Fruit fly (Drosophila melanogaster): ENCODE results near the gene Dbp21E2.

DNA sequence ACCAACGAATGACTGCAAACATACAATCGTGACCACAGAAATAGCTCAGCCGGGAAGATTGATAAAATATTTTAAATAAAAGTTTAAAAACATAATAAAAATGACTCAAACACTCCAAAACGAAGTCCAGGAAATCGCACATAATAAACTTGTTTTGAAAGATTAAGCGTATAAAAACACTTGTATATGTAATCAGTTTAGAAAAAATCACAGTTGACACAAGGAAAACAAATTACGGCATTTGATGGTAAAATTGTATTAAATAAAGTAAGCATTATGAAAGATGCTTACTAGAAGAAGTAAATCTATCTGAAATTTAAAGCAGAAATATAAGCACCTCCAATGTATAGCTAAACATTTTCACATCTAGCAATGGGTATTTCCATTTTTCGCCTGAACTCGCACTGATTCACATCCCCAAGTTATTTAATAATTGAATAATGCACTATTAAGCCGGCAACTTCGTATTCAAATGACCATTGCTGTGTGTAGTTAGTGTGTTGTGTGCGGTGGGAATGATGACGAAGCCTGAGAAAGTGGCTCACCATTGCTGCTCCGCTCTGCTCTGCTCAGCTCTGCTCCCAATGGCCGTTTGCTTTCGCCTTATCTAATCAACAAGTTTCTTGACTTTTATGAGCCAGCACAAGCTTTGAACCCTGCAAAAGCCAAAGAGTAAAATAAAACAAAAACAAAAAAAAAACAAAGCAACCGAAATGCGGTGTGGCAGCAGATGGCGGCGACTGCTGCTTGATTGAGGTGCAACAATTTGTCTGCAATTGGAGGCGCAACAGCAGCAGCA, 36.0 kb downstream of the Dbp21E2 start:
- TF ChIP-seq Hr39 (GFP tag; optimal IDR thresholded peaks at IDR 0.05): peak; percentile 59
- TF ChIP-seq Eip78C (GFP tag): peak; percentile 88
- peak; percentile 52 for TF ChIP-seq CG6808 (GFP tag; optimal IDR thresholded peaks at IDR 0.05)
- TF ChIP-seq CG11762 (GFP tag; optimal IDR thresholded peaks at IDR 0.05; ENCODE audit: insufficient read depth): peak; percentile 13
- TF ChIP-seq CG34406 (GFP tag; optimal IDR thresholded peaks at IDR 0.05): peak; percentile 53
- TF ChIP-seq lz (GFP tag; optimal IDR thresholded peaks at IDR 0.05): peak; percentile 46
- peak; percentile 10 for TF ChIP-seq CG10669 (GFP tag; optimal IDR thresholded peaks at IDR 0.05)
- TF ChIP-seq fd85E (GFP tag; optimal IDR thresholded peaks at IDR 0.05): no peak
- TF ChIP-seq net (GFP tag; optimal IDR thresholded peaks at IDR 0.05): peak; percentile 59
- TF ChIP-seq Gug (GFP tag; IDR thresholded peaks at IDR 0.05): no peak
- TF ChIP-seq topi (GFP tag; optimal IDR thresholded peaks at IDR 0.05): peak; percentile 53
- peak; percentile 57 for TF ChIP-seq CG8632 (GFP tag; optimal IDR thresholded peaks at IDR 0.05)
- peak; percentile 14 for TF ChIP-seq Sox102F (GFP tag; optimal IDR thresholded peaks at IDR 0.05)
